Fruit fly (Drosophila melanogaster) Kc167 (cell line): ENCODE results near the gene CG43845.

Source experiments
- Myc ChIP-seq: fragments of >200 bp; optimal IDR thresholded peaks from 2 replicates; lab custom pipeline; 2017; ENCODE audit warnings: missing external identifiers
- Sin3A ChIP-seq: fragments of >200 bp; optimal IDR thresholded peaks from 2 replicates; lab custom pipeline; 2018; ENCODE audit warnings: missing external identifiers
- h ChIP-seq: fragments of >200 bp; optimal IDR thresholded peaks from 3 replicates; lab custom pipeline; 2018; ENCODE audit warnings: missing external identifiers
- insv ChIP-seq: fragments of >200 bp; optimal IDR thresholded peaks from 3 replicates; lab custom pipeline; 2018; ENCODE audit warnings: missing external identifiers
- psq ChIP-seq: fragments of >200 bp; optimal IDR thresholded peaks from 2 replicates; lab custom pipeline; 2017; ENCODE audit warnings: missing external identifiers
- ttk ChIP-seq: sonication (Bioruptor generic); optimal IDR thresholded peaks from 2 replicates; lab custom pipeline; 2017; ENCODE audit warnings: missing external identifiers

The CG43845 gene

DNA sequence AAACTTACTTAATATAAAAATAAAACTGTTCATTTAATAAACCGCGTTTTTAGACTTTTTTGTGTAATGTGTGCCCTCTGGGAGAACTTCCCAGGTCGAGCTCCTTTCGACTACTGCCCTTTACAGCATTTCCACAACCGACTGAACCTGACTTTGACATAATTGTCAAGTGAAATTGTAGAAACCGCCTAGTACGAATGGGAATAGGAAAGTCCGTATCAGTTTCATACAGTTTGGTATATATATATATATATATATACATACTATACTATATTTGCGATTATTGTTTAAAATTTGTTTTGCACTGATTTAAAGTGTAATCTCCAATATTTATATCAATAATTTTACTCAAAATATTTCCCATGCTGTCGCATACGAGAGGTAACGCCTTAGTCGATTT is 28.1 kb upstream of the CG43845 start, which contains the start of gene mia:
Gene mia (minus strand): TSS at position 101 of the 400 bp plus-strand sequence.
- TF ChIP-seq ttk (lab: Kevin White, UChicago) (no peak), insv (lab: Kevin White, UChicago) (no peak), Myc (lab: Kevin White, UChicago) (no peak), psq (lab: Kevin White, UChicago) (no peak), h (no peak), Sin3A (lab: Kevin White, UChicago) (no peak)

DNA sequence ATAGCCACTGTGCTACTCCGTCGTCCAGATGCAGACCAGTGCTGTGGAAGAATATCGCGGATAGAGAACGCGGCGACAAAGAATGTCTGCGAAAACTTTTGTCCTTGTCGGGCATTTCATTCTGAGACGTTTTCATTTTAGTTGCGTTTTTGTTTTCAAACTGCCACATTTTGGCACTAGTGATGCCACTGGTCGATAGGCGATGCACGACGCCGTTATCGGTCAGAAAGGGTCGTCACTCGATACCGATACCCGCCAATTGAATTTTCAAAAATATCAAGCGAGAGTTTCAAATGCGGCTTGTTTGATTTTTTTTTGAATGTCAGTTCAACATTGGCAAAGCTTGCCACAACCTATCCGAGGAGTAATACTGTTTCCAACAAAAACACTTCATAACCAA is 27.5 kb upstream of the CG43845 start:
- TF ChIP-seq h (no peak), psq (lab: Kevin White, UChicago) (no peak), Myc (lab: Kevin White, UChicago) (no peak), ttk (lab: Kevin White, UChicago) (no peak), Sin3A (lab: Kevin White, UChicago) (no peak), insv (lab: Kevin White, UChicago) (no peak)

DNA sequence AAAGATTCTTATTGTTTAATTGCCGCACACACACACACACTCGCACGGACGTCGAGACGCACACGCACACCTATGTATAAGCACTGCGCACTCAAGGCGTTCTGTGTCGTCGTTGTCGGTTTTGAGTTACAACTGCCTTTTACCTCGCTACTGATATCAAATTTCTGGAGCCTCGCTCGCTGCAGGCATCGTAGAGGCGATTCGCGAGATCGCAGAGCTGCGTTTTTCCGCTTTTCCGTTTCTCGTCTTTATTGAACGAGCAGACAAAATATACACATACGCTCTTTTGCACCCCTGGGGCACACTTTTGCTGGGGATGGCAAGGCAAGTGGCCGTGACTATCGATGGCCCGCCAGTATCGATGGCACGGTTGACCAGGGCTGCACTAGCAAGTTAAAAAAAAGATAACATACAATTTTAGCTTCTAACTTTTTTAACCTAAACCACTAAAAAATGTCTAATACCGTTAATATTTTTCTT is 24.6 kb upstream of the CG43845 start, which contains the start of gene CG2519:
Gene CG2519 (minus strand): TSS at position 312 of the 480 bp plus-strand sequence.
- no peak for TF ChIP-seq Sin3A (lab: Kevin White, UChicago)
- no peak for TF ChIP-seq Myc (lab: Kevin White, UChicago)
- TF ChIP-seq ttk (lab: Kevin White, UChicago) = no peak
- no peak for TF ChIP-seq insv (lab: Kevin White, UChicago)
- no peak for TF ChIP-seq h
- TF ChIP-seq psq (lab: Kevin White, UChicago) = no peak

DNA sequence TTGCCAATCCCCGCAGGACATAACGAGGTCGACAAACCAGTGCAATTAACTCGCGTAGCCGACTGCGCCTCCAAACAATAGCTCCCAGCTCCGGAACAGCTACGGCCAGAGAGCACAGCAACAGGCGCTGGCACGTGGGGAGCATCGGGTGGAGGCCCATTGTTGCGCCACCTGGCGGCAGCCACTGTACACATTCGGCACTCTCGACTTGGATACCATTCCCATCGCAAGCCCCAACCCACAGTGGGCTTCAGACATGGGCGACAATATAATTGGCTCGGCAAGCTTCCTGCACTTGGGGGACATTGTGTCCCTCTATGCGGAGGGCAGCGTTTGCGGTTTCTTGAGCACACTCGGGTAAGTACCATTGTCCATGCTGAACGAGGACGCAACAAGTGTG is 4.6 kb upstream of the CG43845 start:
- TF ChIP-seq Sin3A (lab: Kevin White, UChicago) (no peak), ttk (lab: Kevin White, UChicago) (no peak), insv (lab: Kevin White, UChicago) (no peak), Myc (lab: Kevin White, UChicago) (no peak)

DNA sequence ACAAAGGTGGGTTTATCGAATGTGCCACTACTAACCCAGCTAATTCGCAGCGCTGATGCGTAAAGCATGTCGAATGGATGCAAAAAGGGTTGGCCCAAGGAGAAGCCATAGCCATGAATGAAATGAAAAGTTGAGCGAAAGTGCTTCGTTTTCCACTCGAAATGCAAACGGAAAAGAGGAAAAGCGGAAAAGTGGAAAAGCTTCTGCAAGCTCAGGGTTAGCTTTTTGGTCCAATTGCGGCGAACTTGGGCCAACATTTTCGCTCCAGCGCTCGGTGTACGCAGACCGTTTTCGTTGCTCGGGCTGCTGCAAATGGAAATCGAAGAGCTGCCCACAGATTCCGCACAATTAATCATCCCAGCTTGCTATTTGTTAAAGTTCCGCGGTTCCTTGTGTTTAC is 1.9 kb upstream of the CG43845 start:
- TF ChIP-seq insv (lab: Kevin White, UChicago) = no peak
- no peak for TF ChIP-seq ttk (lab: Kevin White, UChicago)
- no peak for TF ChIP-seq Sin3A (lab: Kevin White, UChicago)
- no peak for TF ChIP-seq h
- TF ChIP-seq psq (lab: Kevin White, UChicago) = no peak
- no peak for TF ChIP-seq Myc (lab: Kevin White, UChicago)

DNA sequence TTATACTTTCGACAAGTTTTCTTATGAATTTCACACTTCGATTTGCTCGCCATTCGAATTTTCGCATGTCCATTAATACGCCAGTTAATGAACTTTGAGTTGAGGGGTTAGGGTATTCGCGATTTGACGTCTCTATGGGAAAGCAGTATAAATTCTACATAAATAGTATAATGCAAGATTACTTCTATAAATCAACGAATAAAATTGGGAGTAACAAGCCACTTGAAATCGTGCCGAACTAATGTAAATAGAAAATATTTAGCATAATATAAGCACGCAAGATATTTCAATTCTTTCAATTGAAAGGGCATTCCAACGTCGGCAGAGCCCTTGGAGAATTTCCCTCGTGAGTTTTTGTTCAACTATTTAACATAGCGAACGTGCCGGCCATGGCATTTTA is 2.4 kb downstream of the CG43845 start:
- TF ChIP-seq insv (lab: Kevin White, UChicago) = no peak
- no peak for TF ChIP-seq Myc (lab: Kevin White, UChicago)

DNA sequence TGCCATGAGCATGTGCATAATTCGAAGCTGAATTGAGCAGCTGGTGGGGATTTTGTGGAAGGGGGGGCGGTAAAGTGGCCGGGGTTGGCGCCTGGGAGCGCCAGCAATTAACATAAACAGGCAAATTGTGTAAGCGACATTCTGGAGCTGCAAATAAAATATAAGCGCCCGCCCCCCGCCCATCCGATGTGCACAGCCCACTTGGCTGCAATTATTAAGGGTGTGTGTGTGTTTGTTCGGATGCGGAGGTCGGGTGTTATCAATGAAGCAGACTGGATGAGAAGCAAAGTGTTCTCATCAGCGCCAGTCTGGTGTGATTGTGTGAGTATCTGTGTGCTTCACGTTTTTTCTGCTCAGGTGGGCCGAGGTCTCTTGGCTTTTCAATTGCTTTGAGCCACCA is 3.1 kb downstream of the CG43845 start:
- no peak for TF ChIP-seq ttk (lab: Kevin White, UChicago)
- TF ChIP-seq psq (lab: Kevin White, UChicago) = no peak
- TF ChIP-seq insv (lab: Kevin White, UChicago) = no peak
- no peak for TF ChIP-seq Myc (lab: Kevin White, UChicago)
- TF ChIP-seq Sin3A (lab: Kevin White, UChicago) = no peak
- TF ChIP-seq h = no peak

DNA sequence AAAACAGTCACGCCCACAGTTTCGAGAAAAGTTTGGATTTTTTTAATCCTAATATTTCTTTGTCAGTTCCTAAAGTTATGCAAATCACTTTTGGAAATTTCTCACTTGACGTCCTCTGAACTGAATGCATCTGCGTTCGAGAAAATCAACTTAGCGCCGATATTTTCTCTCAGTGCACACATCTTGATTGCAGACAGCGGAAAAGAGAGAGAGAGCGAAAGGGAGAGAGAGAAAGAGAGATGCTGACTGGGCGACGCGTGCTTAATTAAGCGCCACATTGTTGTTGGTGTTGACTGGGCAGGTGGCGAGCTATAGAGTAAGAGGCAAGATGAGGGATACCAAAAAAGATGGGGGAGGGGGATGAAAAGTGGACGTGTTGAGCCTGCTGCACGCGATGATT is 4.3 kb downstream of the CG43845 start:
- no peak for TF ChIP-seq Sin3A (lab: Kevin White, UChicago)
- TF ChIP-seq insv (lab: Kevin White, UChicago) = no peak
- TF ChIP-seq Myc (lab: Kevin White, UChicago) = no peak
- no peak for TF ChIP-seq h
- TF ChIP-seq ttk (lab: Kevin White, UChicago) = no peak
- no peak for TF ChIP-seq psq (lab: Kevin White, UChicago)

DNA sequence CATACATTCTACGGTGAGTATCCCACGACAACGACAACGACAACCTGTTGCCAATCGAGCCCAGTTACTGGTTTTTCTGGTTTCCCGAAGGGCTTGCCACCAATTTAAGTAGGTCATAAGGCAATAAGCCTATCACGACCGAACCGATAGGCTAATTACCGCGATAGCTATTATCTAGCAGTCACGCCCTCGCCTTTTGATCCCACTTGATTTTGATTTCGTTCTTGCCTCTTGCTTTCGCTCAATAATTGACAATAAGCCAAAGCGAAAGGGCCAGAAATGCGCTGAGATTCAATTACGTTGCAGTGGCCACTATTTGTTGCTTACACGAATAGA is 5.1 kb downstream of the CG43845 start:
- TF ChIP-seq ttk (lab: Kevin White, UChicago) (no peak), Myc (lab: Kevin White, UChicago) (no peak)

DNA sequence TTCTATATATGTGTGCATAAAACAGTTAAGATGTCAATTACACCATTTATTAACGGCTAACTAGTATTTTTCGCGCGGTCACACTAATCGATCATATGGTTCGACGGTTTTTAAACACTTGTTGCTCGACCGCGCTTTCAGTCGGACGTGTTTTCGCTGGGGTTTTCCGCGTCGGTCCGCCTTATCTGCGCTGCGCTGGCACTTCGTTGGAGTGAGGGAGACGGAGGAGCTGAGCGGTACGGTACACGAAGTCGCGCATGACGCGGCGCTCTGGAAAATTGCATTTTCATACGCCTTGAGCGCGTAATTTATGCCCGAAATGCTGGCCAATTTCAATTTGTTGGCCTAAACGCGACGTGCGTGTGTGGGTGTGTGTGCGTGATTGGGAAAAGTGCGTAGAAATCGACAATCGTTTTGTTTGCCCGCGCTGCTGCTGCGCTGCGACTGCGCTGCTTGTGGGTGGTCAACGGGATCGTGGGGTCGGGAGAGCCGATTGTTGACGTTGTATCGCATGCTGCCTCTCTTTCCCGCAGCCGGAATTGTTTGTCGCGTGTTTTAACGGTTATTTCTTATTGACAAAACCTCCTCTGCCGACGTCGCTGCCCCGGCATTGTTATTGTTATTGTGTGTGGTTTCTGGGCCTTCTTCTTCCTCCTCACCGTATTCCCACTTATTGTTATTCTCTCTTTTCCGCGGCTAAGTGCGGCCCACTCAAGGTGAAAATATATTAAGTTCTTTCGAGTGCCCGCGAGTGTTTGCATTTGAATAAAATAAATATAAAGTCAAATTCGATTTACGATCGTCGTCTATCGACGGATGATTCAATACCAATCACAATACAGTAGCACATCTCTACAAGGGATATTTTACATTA is 5.7 kb downstream of the CG43845 start, which contains the start of gene Itpr:
Gene Itpr (plus strand): TSS at position 116 of the 874 bp plus-strand sequence.
- no peak for TF ChIP-seq psq (lab: Kevin White, UChicago)
- no peak for TF ChIP-seq ttk (lab: Kevin White, UChicago)
- TF ChIP-seq Sin3A (lab: Kevin White, UChicago) = no peak
- TF ChIP-seq Myc (lab: Kevin White, UChicago) = no peak
- TF ChIP-seq insv (lab: Kevin White, UChicago) = no peak
- TF ChIP-seq h = no peak

DNA sequence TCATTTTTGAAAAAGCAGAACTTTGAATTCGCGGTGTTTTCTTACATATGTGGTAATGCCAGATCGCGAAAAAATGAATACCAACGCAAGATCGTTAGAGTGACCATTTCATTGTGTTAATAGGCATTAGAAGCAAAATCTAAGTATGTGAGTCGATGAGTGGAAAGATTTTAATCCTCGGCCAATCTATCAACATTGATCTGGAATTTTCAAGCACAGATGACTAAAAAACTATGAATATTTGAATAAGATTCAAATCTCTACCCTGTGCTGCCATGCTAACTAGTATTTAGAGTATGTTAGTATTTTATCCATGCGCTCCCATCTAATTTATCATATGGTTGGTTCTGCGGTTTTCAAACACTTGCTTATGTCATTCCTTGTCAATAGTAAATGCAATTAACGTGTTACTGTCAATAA is 6.3 kb downstream of the CG43845 start:
- no peak for TF ChIP-seq Myc (lab: Kevin White, UChicago)
- no peak for TF ChIP-seq ttk (lab: Kevin White, UChicago)
- no peak for TF ChIP-seq Sin3A (lab: Kevin White, UChicago)

DNA sequence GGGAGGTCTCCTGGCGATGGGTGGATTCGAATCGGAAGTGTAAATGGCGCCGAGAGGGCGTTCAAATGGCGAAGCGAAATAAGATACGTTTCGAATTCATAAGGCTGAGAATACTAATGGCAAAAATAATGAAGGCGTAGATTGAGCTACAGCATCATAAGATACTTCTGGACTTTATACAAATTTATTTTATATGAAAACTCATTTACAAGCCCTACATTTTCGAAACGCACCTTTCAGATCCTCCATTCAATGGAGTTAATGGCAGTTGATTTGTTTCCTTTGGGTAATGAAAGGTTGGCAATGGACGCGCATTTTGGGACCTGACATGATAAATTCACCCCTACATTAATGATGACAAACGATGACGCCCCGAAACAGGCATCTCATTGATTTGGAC is 8.2 kb downstream of the CG43845 start:
- TF ChIP-seq h (no peak), insv (lab: Kevin White, UChicago) (no peak), Myc (lab: Kevin White, UChicago) (no peak), ttk (lab: Kevin White, UChicago) (no peak), Sin3A (lab: Kevin White, UChicago) (no peak), psq (lab: Kevin White, UChicago) (no peak)
